Fruit fly (Drosophila melanogaster): Measurements from ENCODE around the gene CG45081.
A peak's percentile ranks its signal among the peaks of the same experiment; 100 is the strongest.

CG45081 gene

dm6 chr3L:19292440-19293175, 26.7 kb downstream of the CG45081 start, which contains the start of gene Gbs-76A:
Gbs-76A (minus strand) TSS chr3L:19292766.
- TF ChIP-seq CG10669 (GFP tag; optimal IDR thresholded peaks at IDR 0.05) (peak; percentile 80), OdsH (GFP tag; optimal IDR thresholded peaks at IDR 0.05) (peak; percentile 81), esn (GFP tag; optimal IDR thresholded peaks at IDR 0.05) (peak; percentile 83), Met (GFP tag; optimal IDR thresholded peaks at IDR 0.05) (peak; percentile 73), Eip93F (GFP tag; optimal IDR thresholded peaks at IDR 0.05) (no peak), vri (GFP tag; optimal IDR thresholded peaks at IDR 0.05) (peak; percentile 63), CG6854 (GFP tag; optimal IDR thresholded peaks at IDR 0.05) (peak; percentile 41), dac (GFP tag; optimal IDR thresholded peaks at IDR 0.05) (peak; percentile 49), Hr38 (GFP tag; optimal IDR thresholded peaks at IDR 0.05) (no peak), fkh (GFP tag; optimal IDR thresholded peaks at IDR 0.05) (peak; percentile 88), CG11762 (GFP tag; optimal IDR thresholded peaks at IDR 0.05; ENCODE audit: insufficient read depth) (peak; percentile 83), CG15336 (GFP tag; IDR thresholded peaks at IDR 0.05) (peak; percentile 94), CG6276 (GFP tag; optimal IDR thresholded peaks at IDR 0.05) (peak; percentile 94), Blimp-1 (GFP tag; optimal IDR thresholded peaks at IDR 0.05) (peak; percentile 45), CG6163 (GFP tag; IDR thresholded peaks at IDR 0.05) (peak; percentile 90), Lpt (GFP tag; optimal IDR thresholded peaks at IDR 0.05) (peak; percentile 85), CG3919 (GFP tag; optimal IDR thresholded peaks at IDR 0.05) (peak; percentile 80), CG1621 (tag; optimal IDR thresholded peaks at IDR 0.05) (peak; percentile 38), Ets21C (GFP tag; optimal IDR thresholded peaks at IDR 0.05) (peak; percentile 30), CG11294 (GFP tag; IDR thresholded peaks at IDR 0.05) (peak; percentile 78), pdm3 (GFP tag; optimal IDR thresholded peaks at IDR 0.05) (peak; percentile 67), Sox14 (GFP tag; optimal IDR thresholded peaks at IDR 0.05) (peak; percentile 72), salr (GFP tag; optimal IDR thresholded peaks at IDR 0.05) (peak; percentile 60 to 80), Ets96B (tag; optimal IDR thresholded peaks at IDR 0.05) (peak; percentile 92), Sox15 (GFP tag; optimal IDR thresholded peaks at IDR 0.05) (peak; percentile 26), cyc (GFP tag; optimal IDR thresholded peaks at IDR 0.05) (peak; percentile 54), dsx (GFP tag; optimal IDR thresholded peaks at IDR 0.05; ENCODE audit: poor library complexity, severe bottlenecking) (peak; percentile 88), spab (GFP tag; optimal IDR thresholded peaks at IDR 0.05) (peak; percentile 92), ss (GFP tag; optimal IDR thresholded peaks at IDR 0.05) (peak; percentile 80 to 84), lz (GFP tag; optimal IDR thresholded peaks at IDR 0.05) (peak; percentile 53), Gug (GFP tag; IDR thresholded peaks at IDR 0.05) (peak; percentile 79), Sox102F (GFP tag; optimal IDR thresholded peaks at IDR 0.05) (peak; percentile 52), CG11902 (GFP tag; optimal IDR thresholded peaks at IDR 0.05) (peak; percentile 38), CG9139 (GFP tag; optimal IDR thresholded peaks at IDR 0.05) (peak; percentile 63), CG8632 (GFP tag; optimal IDR thresholded peaks at IDR 0.05) (peak; percentile 93), CG10631 (GFP tag; optimal IDR thresholded peaks at IDR 0.05) (peak; percentile 87), CG32006 (GFP tag; optimal IDR thresholded peaks at IDR 0.05) (peak; percentile 94), net (GFP tag; optimal IDR thresholded peaks at IDR 0.05) (peak; percentile 70), achi (GFP tag; optimal IDR thresholded peaks at IDR 0.05) (peak; percentile 87), Hr39 (GFP tag; optimal IDR thresholded peaks at IDR 0.05) (peak; percentile 59), CG6792 (GFP tag; optimal IDR thresholded peaks at IDR 0.05) (peak; percentile 80), CG3032 (tag; optimal IDR thresholded peaks at IDR 0.05) (peak; percentile 90), topi (GFP tag; optimal IDR thresholded peaks at IDR 0.05) (peak; percentile 71), CG7368 (GFP tag; optimal IDR thresholded peaks at IDR 0.05) (peak; percentile 68), CG31627 (GFP tag; optimal IDR thresholded peaks at IDR 0.05) (peak; percentile 52), fd85E (GFP tag; optimal IDR thresholded peaks at IDR 0.05) (peak; percentile 52), eg (GFP tag; IDR thresholded peaks at IDR 0.05) (peak; percentile 89), CG6808 (GFP tag; optimal IDR thresholded peaks at IDR 0.05) (peak; percentile 79), CG16779 (tag; optimal IDR thresholded peaks at IDR 0.05) (peak; percentile 81), CG8119 (GFP tag; IDR thresholded peaks at IDR 0.05) (peak; percentile 96)

All from whole organism, prepupa.